Worm (Caenorhabditis elegans) whole organism, young adult: ENCODE data around the gene bcl-11.

Experiments
- B0019.2 ChIP-seq: fragments of 200-800 bp; sonication (Bioruptor generic); conservative IDR thresholded peaks from 2 replicates; pipeline ENCODE4 v1.3.6; 2022; ENCODE audit warnings: missing genetic modification reagents, missing genetic modification characterization, missing compliant biosample characterization
- B0261.1 ChIP-seq: sonication (generic microtip); optimal IDR thresholded peaks from 2 replicates; lab custom pipeline; 2016; ENCODE audit warnings: mild to moderate bottlenecking, missing genetic modification characterization, moderate library complexity, missing compliant biosample characterization
- F10E7.11 ChIP-seq: sonication (generic microtip); optimal IDR thresholded peaks from 2 replicates; lab custom pipeline; 2017; ENCODE audit warnings: mild to moderate bottlenecking, missing genetic modification characterization, moderate library complexity, missing compliant biosample characterization
- F37B4.10 ChIP-seq: fragments of 200-800 bp; sonication (Bioruptor generic); IDR thresholded peaks from 2 replicates; pipeline ENCODE4 v1.3.6; 2022; ENCODE audit warnings: missing genetic modification characterization, missing compliant biosample characterization
- F39B2.1 ChIP-seq: fragments of 200-800 bp; sonication (Bioruptor generic); IDR thresholded peaks from 2 replicates; pipeline ENCODE4 v1.3.6; 2022; ENCODE audit warnings: missing genetic modification reagents, missing genetic modification characterization, missing compliant biosample characterization
- Y53F4B.3 ChIP-seq: fragments of 200-800 bp; sonication (Bioruptor generic); IDR thresholded peaks from 2 replicates; pipeline ENCODE4 v1.3.6; 2022; ENCODE audit warnings: missing genetic modification reagents, missing genetic modification characterization, missing compliant biosample characterization
- Y56A3A.18 ChIP-seq: fragments of 200-800 bp; sonication (Bioruptor generic); IDR thresholded peaks from 2 replicates; pipeline ENCODE4 v1.3.6; 2022; ENCODE audit warnings: missing genetic modification reagents, missing genetic modification characterization, missing compliant biosample characterization
- Y67H2A.10 ChIP-seq: fragments of 200-800 bp; sonication (Bioruptor generic); conservative IDR thresholded peaks from 2 replicates; pipeline ENCODE4 v1.3.6; 2022; ENCODE audit warnings: missing genetic modification reagents, missing genetic modification characterization, missing compliant biosample characterization
- Y79H2A.3 ChIP-seq: fragments of 200-800 bp; sonication (Bioruptor generic); conservative IDR thresholded peaks from 2 replicates; pipeline ENCODE4 v1.3.6; 2022; ENCODE audit warnings: missing genetic modification reagents, missing genetic modification characterization, missing compliant biosample characterization
- atf-7 ChIP-seq: sonication (generic microtip); optimal IDR thresholded peaks from 2 replicates; lab custom pipeline; 2017; ENCODE audit warnings: mild to moderate bottlenecking, missing genetic modification characterization, missing compliant biosample characterization
- attf-3 ChIP-seq: fragments of 200-800 bp; sonication (Bioruptor generic); conservative IDR thresholded peaks from 2 replicates; pipeline ENCODE4 v1.3.6; 2022; ENCODE audit warnings: missing genetic modification reagents, missing genetic modification characterization, missing compliant biosample characterization
- bed-1 ChIP-seq: fragments of 200-800 bp; sonication (Bioruptor generic); IDR thresholded peaks from 2 replicates; pipeline ENCODE4 v1.3.6; 2022; ENCODE audit warnings: missing genetic modification reagents, missing genetic modification characterization, missing compliant biosample characterization
- cebp-1 ChIP-seq, 2 experiments: fragments of 200-800 bp in 1 of 2; sonication (Bioruptor generic) in 1 of 2; sonication (generic microtip) in 1 of 2; IDR thresholded peaks in 1 of 2; optimal IDR thresholded peaks in 1 of 2; 2 replicates each; pipeline versions ENCODE4 v1.3.6 to Lab custom; 2017 to 2022; ENCODE audit warnings: missing compliant biosample characterization in 2 of 2, missing genetic modification characterization in 2 of 2, mild to moderate bottlenecking in 1 of 2, missing genetic modification reagents in 1 of 2, moderate library complexity in 1 of 2
- ceh-27 ChIP-seq: fragments of 200-800 bp; sonication (Bioruptor generic); optimal IDR thresholded peaks from 2 replicates; lab custom pipeline; 2018; ENCODE audit warnings: mild to moderate bottlenecking, missing genetic modification characterization, moderate library complexity, missing compliant biosample characterization
- ceh-40 ChIP-seq: fragments of 200-800 bp; sonication (Bioruptor generic); IDR thresholded peaks from 2 replicates; pipeline ENCODE4 v1.3.6; 2022; ENCODE audit warnings: missing genetic modification characterization, missing compliant biosample characterization
- ceh-79 ChIP-seq: sonication (generic microtip); optimal IDR thresholded peaks from 2 replicates; lab custom pipeline; 2017; ENCODE audit warnings: mild to moderate bottlenecking, missing genetic modification characterization, missing compliant biosample characterization
- ceh-91 ChIP-seq: fragments of 200-800 bp; sonication (Bioruptor generic); IDR thresholded peaks from 2 replicates; pipeline ENCODE4 v1.3.6; 2022; ENCODE audit warnings: missing genetic modification reagents, missing genetic modification characterization, missing compliant biosample characterization
- dox-1 ChIP-seq: fragments of 200-800 bp; sonication (Bioruptor generic); IDR thresholded peaks from 2 replicates; pipeline ENCODE4 v1.3.6; 2022; ENCODE audit warnings: missing genetic modification reagents, missing genetic modification characterization, missing compliant biosample characterization
- egl-18 ChIP-seq: fragments of 200-800 bp; sonication (Bioruptor generic); IDR thresholded peaks from 2 replicates; pipeline ENCODE4 v1.3.6; 2022; ENCODE audit warnings: missing genetic modification reagents, missing genetic modification characterization, missing compliant biosample characterization
- egl-44 ChIP-seq: fragments of 200-800 bp; sonication (Bioruptor generic); IDR thresholded peaks from 2 replicates; pipeline ENCODE4 v1.3.6; 2022; ENCODE audit warnings: missing genetic modification reagents, missing genetic modification characterization, missing compliant biosample characterization
- ets-4 ChIP-seq: fragments of 200-800 bp; sonication (Bioruptor generic); optimal IDR thresholded peaks from 2 replicates; lab custom pipeline; 2018; ENCODE audit warnings: mild to moderate bottlenecking, missing genetic modification characterization, missing compliant biosample characterization
- hlh-12 ChIP-seq: sonication (generic microtip); optimal IDR thresholded peaks from 2 replicates; lab custom pipeline; 2016; ENCODE audit warnings: missing genetic modification characterization, missing compliant biosample characterization
- hmg-1.2 ChIP-seq: fragments of 200-800 bp; sonication (Bioruptor generic); IDR thresholded peaks from 2 replicates; pipeline ENCODE4 v1.3.6; 2022; ENCODE audit warnings: missing genetic modification reagents, missing genetic modification characterization, missing compliant biosample characterization
- hsf-1 ChIP-seq: fragments of 200-800 bp; sonication (Bioruptor generic); IDR thresholded peaks from 2 replicates; pipeline ENCODE4 v1.3.6; 2022; ENCODE audit warnings: missing genetic modification reagents, missing genetic modification characterization, missing compliant biosample characterization
- let-607 ChIP-seq, 2 experiments: fragments of 200-800 bp in 1 of 2; sonication (Bioruptor generic) in 1 of 2; sonication (generic microtip) in 1 of 2; optimal IDR thresholded peaks; 2 replicates each; lab custom pipeline; 2016 to 2018; ENCODE audit warnings: mild to moderate bottlenecking in 2 of 2, missing compliant biosample characterization in 2 of 2, missing genetic modification characterization in 2 of 2, moderate library complexity in 2 of 2, missing genotype in 1 of 2
- lin-26 ChIP-seq: fragments of 200-800 bp; sonication (Bioruptor generic); IDR thresholded peaks from 2 replicates; pipeline ENCODE4 v1.3.6; 2022; ENCODE audit warnings: missing genetic modification reagents, missing genetic modification characterization, missing compliant biosample characterization
- lin-35 ChIP-seq, 3 experiments: fragments of 150-350 bp in 2 of 3; sonication (generic microtip) in 1 of 3; optimal IDR thresholded peaks; 2 replicates each; lab custom pipeline; 2014 to 2018; ENCODE audit warnings: missing biosample characterization in 3 of 3, missing genetic modification characterization in 3 of 3, missing genetic modification reagents in 3 of 3
- madf-10 ChIP-seq: sonication (generic microtip); optimal IDR thresholded peaks from 2 replicates; lab custom pipeline; 2016; ENCODE audit warnings: mild to moderate bottlenecking, missing genetic modification characterization, missing compliant biosample characterization
- nhr-120 ChIP-seq: fragments of 200-800 bp; sonication (Bioruptor generic); IDR thresholded peaks from 2 replicates; pipeline ENCODE4 v1.3.6; 2022; ENCODE audit warnings: missing genetic modification characterization, missing compliant biosample characterization
- nhr-27 ChIP-seq: fragments of 200-800 bp; sonication (Bioruptor generic); optimal IDR thresholded peaks from 2 replicates; lab custom pipeline; 2018; ENCODE audit warnings: mild to moderate bottlenecking, missing genetic modification characterization, moderate library complexity, missing compliant biosample characterization
- nhr-80 ChIP-seq: sonication (generic microtip); optimal IDR thresholded peaks from 2 replicates; lab custom pipeline; 2016; ENCODE audit warnings: missing genetic modification characterization, missing compliant biosample characterization
- nhr-90 ChIP-seq: sonication (generic microtip); optimal IDR thresholded peaks from 2 replicates; lab custom pipeline; 2016; ENCODE audit warnings: missing genotype, mild to moderate bottlenecking, missing genetic modification characterization, missing compliant biosample characterization
- pha-4 ChIP-seq: fragments of 150-350 bp; sonication (generic microtip); optimal IDR thresholded peaks from 2 replicates; lab custom pipeline; 2014; ENCODE audit warnings: missing biosample characterization, missing genetic modification reagents, missing genetic modification characterization
- snpc-1.1 ChIP-seq: sonication (generic microtip); optimal IDR thresholded peaks from 2 replicates; lab custom pipeline; 2017; ENCODE audit warnings: missing genetic modification characterization, mild to moderate bottlenecking, missing compliant biosample characterization, antibody characterized with exemption, moderate library complexity, missing genotype, missing genetic modification reagents; ENCODE audit not compliant: insufficient read depth
- tbp1 ChIP-seq: fragments of 200-800 bp; sonication (Bioruptor generic); optimal IDR thresholded peaks from 2 replicates; lab custom pipeline; 2018; ENCODE audit warnings: mild to moderate bottlenecking, missing genetic modification characterization, missing compliant biosample characterization
- unc-62 ChIP-seq: fragments of 150-350 bp; optimal IDR thresholded peaks from 2 replicates; lab custom pipeline; 2014; ENCODE audit warnings: missing biosample characterization, missing genetic modification reagents, missing genetic modification characterization
- ztf-18 ChIP-seq: sonication (generic microtip); optimal IDR thresholded peaks from 2 replicates; lab custom pipeline; 2016; ENCODE audit warnings: missing genotype, mild to moderate bottlenecking, missing genetic modification characterization, missing compliant biosample characterization
- ztf-6 ChIP-seq: fragments of 200-800 bp; sonication (Bioruptor generic); IDR thresholded peaks from 2 replicates; pipeline ENCODE4 v1.3.6; 2022; ENCODE audit warnings: missing genetic modification reagents, missing genetic modification characterization, missing compliant biosample characterization

The bcl-11 gene

DNA sequence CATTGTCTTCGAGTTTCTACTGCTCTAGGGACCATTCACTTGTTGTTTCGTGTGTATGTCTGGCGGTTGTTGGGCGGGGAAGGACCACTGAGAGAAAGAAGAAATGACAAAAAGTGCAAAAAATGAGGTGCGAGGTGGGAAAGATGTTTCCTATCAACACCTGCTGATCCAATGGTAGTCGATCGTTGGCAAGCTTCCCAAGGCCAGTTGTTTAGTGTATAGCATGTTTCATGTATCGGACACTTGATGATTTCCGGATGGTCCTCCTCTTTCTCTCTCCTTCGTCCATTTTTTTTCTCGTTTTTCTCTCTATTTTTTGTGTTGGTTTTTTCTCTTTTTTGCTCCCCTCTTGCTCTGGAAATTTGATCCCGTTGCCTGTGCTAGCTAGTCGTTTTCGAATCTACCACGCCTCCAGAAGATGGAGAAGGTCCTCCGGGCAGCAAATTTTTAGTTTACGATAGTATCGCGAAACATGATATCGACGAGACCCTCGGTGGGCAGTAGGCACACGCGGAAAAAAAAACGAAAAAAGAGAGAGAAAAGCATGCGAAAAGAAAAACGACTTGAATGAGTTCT lies 9.7 kb upstream of the bcl-11 start:
- TF ChIP-seq B0261.1 (tag; lab: Kevin White, UChicago) = no peak
- TF ChIP-seq F37B4.10 (GFP tag; lab: Robert Waterston, UW) = no peak
- TF ChIP-seq egl-44 = no peak
- no peak for TF ChIP-seq nhr-90 (tag; lab: Kevin White, UChicago)
- no peak for TF ChIP-seq ceh-79
- TF ChIP-seq cebp-1 (GFP tag; IDR thresholded peaks at IDR 0.05; lab: Robert Waterston, UW) = no peak
- no peak for TF ChIP-seq cebp-1 (tag; optimal IDR thresholded peaks at IDR 0.05; lab: Kevin White, UChicago)
- no peak for TF ChIP-seq tbp1 (GFP tag; lab: Kevin White, UChicago)

DNA sequence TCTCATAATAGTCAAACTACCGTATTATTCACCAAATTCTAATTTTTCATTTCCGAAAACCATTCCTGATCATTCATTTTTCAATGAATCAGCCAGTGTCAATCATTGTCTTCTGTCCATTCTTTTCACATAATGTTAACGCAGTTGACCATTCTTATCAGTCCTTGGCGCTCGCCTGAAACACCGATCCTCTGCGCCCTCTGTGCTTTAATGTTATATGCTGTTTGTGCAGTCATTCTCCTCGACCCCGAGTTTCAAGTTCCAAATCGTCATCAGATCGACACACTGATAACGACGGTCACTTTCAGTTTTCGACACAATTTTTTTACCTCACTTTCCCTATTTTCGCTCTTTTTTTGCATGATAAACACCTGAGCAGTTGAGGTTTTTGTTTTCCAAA lies 8.9 kb upstream of the bcl-11 start:
- TF ChIP-seq cebp-1 (GFP tag; IDR thresholded peaks at IDR 0.05; lab: Robert Waterston, UW) (no peak), cebp-1 (tag; optimal IDR thresholded peaks at IDR 0.05; lab: Kevin White, UChicago) (peak; percentile 42), ztf-6 (GFP tag; lab: Robert Waterston, UW) (no peak), B0019.2 (GFP tag; lab: Robert Waterston, UW) (no peak), unc-62 (GFP tag; lab: Kevin White, UChicago) (no peak), hlh-12 (no peak), snpc-1.1 (tag; lab: Kevin White, UChicago) (no peak), bed-1 (no peak), ztf-18 (no peak), ets-4 (peak; percentile 85), lin-26 (GFP tag; lab: Robert Waterston, UW) (no peak), B0261.1 (tag; lab: Kevin White, UChicago) (no peak), atf-7 (tag; lab: Kevin White, UChicago) (peak; percentile 21), Y67H2A.10 (GFP tag; lab: Robert Waterston, UW) (no peak), egl-44 (0 out of 2 replicates have a peak, but pooled peaks have one; percentile 39), nhr-80 (tag; lab: Kevin White, UChicago) (peak; percentile 98), F39B2.1 (GFP tag; lab: Robert Waterston, UW) (no peak), Y53F4B.3 (GFP tag; lab: Robert Waterston, UW) (no peak), nhr-120 (GFP tag; lab: Robert Waterston, UW) (no peak), dox-1 (GFP tag; lab: Robert Waterston, UW) (peak; percentile 62), hmg-1.2 (GFP tag; lab: Robert Waterston, UW) (no peak), ceh-40 (GFP tag; lab: Robert Waterston, UW) (0 out of 2 replicates have a peak, but pooled peaks have one; percentile 13), tbp1 (GFP tag; lab: Kevin White, UChicago) (peak; percentile 18), pha-4 (tag; lab: Kevin White, UChicago) (peak; percentile 2), F10E7.11 (tag; lab: Kevin White, UChicago) (no peak)

DNA sequence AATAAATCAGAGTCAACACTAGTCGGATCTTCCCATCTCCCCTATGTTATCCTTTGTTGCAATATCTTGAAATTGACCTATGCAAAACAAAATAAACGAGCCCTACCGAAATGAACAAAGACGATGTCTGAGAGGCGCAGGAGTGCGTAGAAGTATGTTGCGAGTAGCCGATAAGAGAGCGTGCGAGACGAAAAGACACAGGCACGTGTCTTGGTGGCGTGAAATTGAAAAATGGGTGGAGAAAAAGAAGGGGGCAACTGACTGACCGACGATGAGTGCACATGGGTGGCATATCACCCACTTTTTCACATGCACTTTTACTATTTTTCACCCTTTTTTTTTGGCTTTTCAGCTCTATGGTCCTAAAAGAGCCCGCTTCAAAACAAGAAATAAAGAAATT lies 7.7 kb upstream of the bcl-11 start:
- TF ChIP-seq cebp-1 (GFP tag; IDR thresholded peaks at IDR 0.05; lab: Robert Waterston, UW) (no peak), cebp-1 (tag; optimal IDR thresholded peaks at IDR 0.05; lab: Kevin White, UChicago) (peak; percentile 24), ceh-91 (GFP tag; lab: Robert Waterston, UW) (no peak), ceh-27 (GFP tag; lab: Kevin White, UChicago) (peak; percentile 18), snpc-1.1 (tag; lab: Kevin White, UChicago) (no peak), hmg-1.2 (GFP tag; lab: Robert Waterston, UW) (0 out of 2 replicates have a peak, but pooled peaks have one; percentile 28), nhr-80 (tag; lab: Kevin White, UChicago) (peak; percentile 10), let-607 (tag; optimal IDR thresholded peaks at IDR 0.05; lab: Kevin White, UChicago) (no peak), F10E7.11 (tag; lab: Kevin White, UChicago) (no peak)

DNA sequence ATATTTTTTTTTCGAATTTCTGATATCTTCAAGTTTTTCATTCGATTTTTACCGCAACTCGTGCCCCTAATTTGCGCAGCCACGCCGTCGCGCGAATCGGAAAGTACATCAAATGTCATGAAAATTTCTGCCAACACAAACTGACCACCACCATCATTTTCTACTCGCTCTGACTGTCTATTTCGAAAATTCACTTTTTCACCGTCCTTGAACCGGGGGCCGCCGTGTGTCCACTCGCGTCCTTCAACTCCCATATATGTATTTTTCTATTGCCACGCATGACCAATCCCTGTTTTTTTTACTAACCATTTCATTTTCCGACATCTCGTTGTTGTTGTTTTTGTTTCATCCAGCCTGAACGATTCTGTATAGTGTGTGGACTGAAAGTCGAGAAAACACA lies 6.2 kb upstream of the bcl-11 start:
- TF ChIP-seq madf-10 (no peak), hsf-1 (GFP tag; lab: Robert Waterston, UW) (no peak), lin-35 (GFP tag; optimal IDR thresholded peaks at IDR 0.05; lab: Kevin White, UChicago) (no peak), egl-18 (GFP tag; lab: Robert Waterston, UW) (no peak), F10E7.11 (tag; lab: Kevin White, UChicago) (no peak), ets-4 (no peak), Y56A3A.18 (GFP tag; lab: Robert Waterston, UW) (no peak), nhr-27 (tag; lab: Kevin White, UChicago) (no peak), attf-3 (GFP tag; lab: Robert Waterston, UW) (no peak), Y79H2A.3 (GFP tag; lab: Robert Waterston, UW) (no peak)
